Fruit fly (Drosophila melanogaster): ENCODE data around the gene ND-42.

ND-42 gene

DNA sequence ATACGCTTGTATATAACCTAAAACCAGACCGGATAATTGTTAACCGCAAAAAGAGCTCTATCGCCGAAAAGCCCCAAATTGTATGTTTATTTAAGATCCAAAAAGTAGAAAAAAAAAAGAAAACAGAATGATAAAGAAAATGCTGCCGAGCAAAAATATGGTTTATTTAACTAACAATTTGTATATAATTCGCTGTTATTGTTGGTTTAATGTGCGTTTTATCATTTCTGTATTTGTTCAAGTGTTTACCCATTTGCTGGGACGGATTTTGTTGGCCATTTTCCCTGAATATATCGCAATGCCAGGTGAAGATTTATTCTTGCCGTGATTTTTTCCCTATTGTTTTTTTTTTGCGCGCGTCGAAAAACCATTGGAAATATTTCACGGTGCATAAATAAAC lies 29.6 kb downstream of the ND-42 start:
- TF ChIP-seq CG10209 (GFP tag; optimal IDR thresholded peaks at IDR 0.05) = no peak
- no peak for TF ChIP-seq E2f1 (GFP tag; IDR thresholded peaks at IDR 0.05)
- TF ChIP-seq hkb (optimal IDR thresholded peaks at IDR 0.05) = no peak
- TF ChIP-seq hkb (GFP tag; IDR thresholded peaks at IDR 0.05) = no peak
- TF ChIP-seq CG17568 (GFP tag; optimal IDR thresholded peaks at IDR 0.05) = no peak
- no peak for TF ChIP-seq Elba2 (GFP tag; optimal IDR thresholded peaks at IDR 0.05)
- peak; percentile 25 for TF ChIP-seq CG2678 (tag; optimal IDR thresholded peaks at IDR 0.05)
- no peak for TF ChIP-seq Max (GFP tag; optimal IDR thresholded peaks at IDR 0.05)
- TF ChIP-seq CG6765 (GFP tag; optimal IDR thresholded peaks at IDR 0.05) = no peak
- no peak for TF ChIP-seq CG4404 (GFP tag; IDR thresholded peaks at IDR 0.05)
- no peak for TF ChIP-seq CG16863 (GFP tag; optimal IDR thresholded peaks at IDR 0.05)
- TF ChIP-seq CG12071 (GFP tag; optimal IDR thresholded peaks at IDR 0.05) = no peak
- TF ChIP-seq CG18599 (GFP tag; optimal IDR thresholded peaks at IDR 0.05) = peak; percentile 24
- no peak for TF ChIP-seq CG6683 (GFP tag; optimal IDR thresholded peaks at IDR 0.05)
- TF ChIP-seq sima (GFP tag; optimal IDR thresholded peaks at IDR 0.05) = no peak
- TF ChIP-seq caup (GFP tag; optimal IDR thresholded peaks at IDR 0.05; ENCODE audit: severe bottlenecking) = peak; percentile 68
- TF ChIP-seq stwl (tag; optimal IDR thresholded peaks at IDR 0.05) = no peak
- TF ChIP-seq Hmr (GFP tag; optimal IDR thresholded peaks at IDR 0.05) = peak; percentile 25
- no peak for TF ChIP-seq fu2 (GFP tag; optimal IDR thresholded peaks at IDR 0.05)
- TF ChIP-seq CG12942 (GFP tag; optimal IDR thresholded peaks at IDR 0.05) = no peak
- no peak for TF ChIP-seq CG8290 (GFP tag; optimal IDR thresholded peaks at IDR 0.05)
- TF ChIP-seq CG8290 (tag; optimal IDR thresholded peaks at IDR 0.05) = no peak
- TF ChIP-seq B-H2 (GFP tag; optimal IDR thresholded peaks at IDR 0.05) = no peak
- TF ChIP-seq exex (tag; optimal IDR thresholded peaks at IDR 0.05) = no peak
- TF ChIP-seq CG2120 (GFP tag; optimal IDR thresholded peaks at IDR 0.05) = peak; percentile 20
- peak; percentile 42 for TF ChIP-seq lab (GFP tag; optimal IDR thresholded peaks at IDR 0.05)
- TF ChIP-seq Fer1 (GFP tag; optimal IDR thresholded peaks at IDR 0.05) = peak; percentile 39
- no peak for TF ChIP-seq Hsf (GFP tag; optimal IDR thresholded peaks at IDR 0.05)
- TF ChIP-seq gcm (GFP tag; optimal IDR thresholded peaks at IDR 0.05) = no peak
- TF ChIP-seq disco-r (GFP tag; optimal IDR thresholded peaks at IDR 0.05) = no peak
- no peak for TF ChIP-seq CG13624 (GFP tag; optimal IDR thresholded peaks at IDR 0.05)
- TF ChIP-seq Sry-β (GFP tag; optimal IDR thresholded peaks at IDR 0.05) = no peak
- TF ChIP-seq nmo (GFP tag; optimal IDR thresholded peaks at IDR 0.05) = no peak
- peak; percentile 54 for TF ChIP-seq BtbVII (GFP tag; optimal IDR thresholded peaks at IDR 0.05)
- no peak for TF ChIP-seq sim (GFP tag; IDR thresholded peaks at IDR 0.05)
- no peak for TF ChIP-seq ac (GFP tag; optimal IDR thresholded peaks at IDR 0.05)
- no peak for TF ChIP-seq Hr3 (GFP tag; optimal IDR thresholded peaks at IDR 0.05)
- no peak for TF ChIP-seq wek (GFP tag; optimal IDR thresholded peaks at IDR 0.05)
- no peak for TF ChIP-seq CG10979 (tag; optimal IDR thresholded peaks at IDR 0.05)
- TF ChIP-seq CG1832 (GFP tag; optimal IDR thresholded peaks at IDR 0.05) = no peak
- TF ChIP-seq PHDP (tag; optimal IDR thresholded peaks at IDR 0.05) = peak; percentile 21
- TF ChIP-seq CG15514 (GFP tag; optimal IDR thresholded peaks at IDR 0.05) = peak; percentile 1
- no peak for TF ChIP-seq Camta (GFP tag; optimal IDR thresholded peaks at IDR 0.05)
- TF ChIP-seq H15 (GFP tag; IDR thresholded peaks at IDR 0.05) = no peak
- no peak for TF ChIP-seq NfI (GFP tag; optimal IDR thresholded peaks at IDR 0.05)
- no peak for TF ChIP-seq CG12299 (tag; optimal IDR thresholded peaks at IDR 0.05)
- no peak for TF ChIP-seq CG31388 (GFP tag; optimal IDR thresholded peaks at IDR 0.05)
- peak; percentile 46 for TF ChIP-seq Meics (GFP tag; optimal IDR thresholded peaks at IDR 0.05)
- no peak for TF ChIP-seq nerfin-1 (tag; optimal IDR thresholded peaks at IDR 0.05)
- peak; percentile 56 for TF ChIP-seq CG3281 (GFP tag; optimal IDR thresholded peaks at IDR 0.05)
- TF ChIP-seq twi (tag; optimal IDR thresholded peaks at IDR 0.05) = no peak

All from whole organism, embryonic.